Worm (Caenorhabditis elegans): ENCODE results near the gene Y57G11C.20.
A peak's percentile ranks its signal among the peaks of the same experiment; 100 is the strongest.

Gene Y57G11C.20

DNA sequence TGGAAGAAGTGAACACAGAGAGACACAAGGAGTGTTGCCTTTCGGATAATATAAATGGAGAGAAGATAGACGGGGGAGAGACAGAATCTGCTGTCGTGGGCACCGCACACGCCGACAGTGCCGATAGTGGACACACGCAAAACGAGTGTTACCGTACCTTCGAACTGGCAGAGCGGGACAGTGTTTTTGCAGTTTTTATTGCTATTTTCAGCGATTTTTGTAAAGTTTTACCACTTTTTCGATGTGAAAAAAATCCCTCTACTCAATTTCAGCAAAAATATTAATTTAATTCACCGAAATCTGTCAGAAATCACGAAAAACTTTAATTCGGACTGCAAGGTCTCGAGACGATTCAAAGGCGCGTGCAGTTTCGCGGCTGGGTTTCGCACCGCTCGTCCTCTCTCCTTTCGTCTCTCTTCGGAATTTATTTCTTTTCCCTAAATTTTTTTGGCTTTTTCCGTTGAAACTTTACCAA is 18.2 kb upstream of the Y57G11C.20 start, which contains the start of gene sec-61.A (continued):
- TF ChIP-seq hlh-30 (tag; optimal IDR thresholded peaks at IDR 0.05; ENCODE audit: insufficient read depth) (peak; percentile 85), rbr-2 (tag; optimal IDR thresholded peaks at IDR 0.05) (peak; percentile 78), lin-15B (tag; optimal IDR thresholded peaks at IDR 0.05) (no peak), ceh-28 (tag; optimal IDR thresholded peaks at IDR 0.05) (no peak), madf-9 (GFP tag; conservative IDR thresholded peaks at IDR 0.05) (no peak), ceh-44 (GFP tag; IDR thresholded peaks at IDR 0.05) (no peak), daf-8 (GFP tag; IDR thresholded peaks at IDR 0.05) (no peak), fos-1 (tag; optimal IDR thresholded peaks at IDR 0.05) (no peak), D1046.2 (GFP tag; IDR thresholded peaks at IDR 0.05) (peak; percentile 99), zag-1 (tag; optimal IDR thresholded peaks at IDR 0.05) (no peak), saeg-2 (GFP tag; IDR thresholded peaks at IDR 0.05) (0 out of 2 replicates have a peak, but pooled peaks have one; percentile 38), nhr-6 (tag; optimal IDR thresholded peaks at IDR 0.05) (no peak), nhr-41 (GFP tag; IDR thresholded peaks at IDR 0.05) (no peak), nhr-237 (tag; optimal IDR thresholded peaks at IDR 0.05) (no peak), jun-1 (tag; optimal IDR thresholded peaks at IDR 0.05) (peak; percentile 54), hif-1 (tag; optimal IDR thresholded peaks at IDR 0.05) (peak; percentile 36 to 75), fkh-10 (GFP tag; optimal IDR thresholded peaks at IDR 0.05) (peak; percentile 73), lin-29 (GFP tag; IDR thresholded peaks at IDR 0.05) (no peak), Y75B8A.6 (GFP tag; IDR thresholded peaks at IDR 0.05) (no peak), attf-4 (tag; optimal IDR thresholded peaks at IDR 0.05) (no peak), nhr-48 (tag; optimal IDR thresholded peaks at IDR 0.05) (peak; percentile 18), ZK337.2 (GFP tag; IDR thresholded peaks at IDR 0.05) (no peak), Y105C5A.15 (GFP tag; IDR thresholded peaks at IDR 0.05) (no peak), daf-19 (GFP tag; conservative IDR thresholded peaks at IDR 0.05) (no peak), daf-12 (tag; optimal IDR thresholded peaks at IDR 0.05) (no peak), zip-2 (tag; optimal IDR thresholded peaks at IDR 0.05) (no peak), zip-11 (GFP tag; IDR thresholded peaks at IDR 0.05) (no peak), nhr-76 (tag; optimal IDR thresholded peaks at IDR 0.05) (no peak), mxl-3 (GFP tag; optimal IDR thresholded peaks at IDR 0.05) (peak; percentile 87), F26F4.8 (GFP tag; conservative IDR thresholded peaks at IDR 0.05) (no peak), aly-2 (tag; optimal IDR thresholded peaks at IDR 0.05) (no peak), tra-1 (GFP tag; IDR thresholded peaks at IDR 0.05) (no peak; the same call in 1 of the 2 replicates), lin-38 (GFP tag; IDR thresholded peaks at IDR 0.05) (peak; percentile 72), ztf-11 (tag; optimal IDR thresholded peaks at IDR 0.05) (no peak), unc-130 (GFP tag; optimal IDR thresholded peaks at IDR 0.05) (peak; percentile 55), ZK546.5 (tag; optimal IDR thresholded peaks at IDR 0.05) (no peak), unc-39 (tag; optimal IDR thresholded peaks at IDR 0.05) (no peak), nhr-111 (GFP tag; optimal IDR thresholded peaks at IDR 0.05) (no peak), vab-7 (GFP tag; IDR thresholded peaks at IDR 0.05) (no peak), F49E8.2 (tag; optimal IDR thresholded peaks at IDR 0.05; ENCODE audit: borderline replicate concordance) (peak; percentile 64), lin-13 (GFP tag; optimal IDR thresholded peaks at IDR 0.05) (peak; percentile 66), dmd-9 (GFP tag; IDR thresholded peaks at IDR 0.05) (no peak), ctbp-1 (GFP tag; IDR thresholded peaks at IDR 0.05) (peak; percentile 26; the same call in 1 of the 2 replicates), zfp-2 (tag; optimal IDR thresholded peaks at IDR 0.05) (peak; percentile 30), spr-3 (GFP tag; optimal IDR thresholded peaks at IDR 0.05) (peak; percentile 57), sdz-12 (GFP tag; optimal IDR thresholded peaks at IDR 0.05) (no peak), ceh-32 (tag; optimal IDR thresholded peaks at IDR 0.05; ENCODE audit: poor library complexity) (no peak), Y48G9A.11 (GFP tag; IDR thresholded peaks at IDR 0.05) (no peak), nhr-25 (tag; optimal IDR thresholded peaks at IDR 0.05; ENCODE audit: borderline replicate concordance, insufficient read depth) (peak; percentile 47), ces-1 (GFP tag; optimal IDR thresholded peaks at IDR 0.05) (no peak), dmd-8 (GFP tag; IDR thresholded peaks at IDR 0.05) (no peak), ztf-7 (tag; optimal IDR thresholded peaks at IDR 0.05) (peak; percentile 26)

Data from whole organism, L4 larva.